Worm (Caenorhabditis elegans) whole organism, midembryonic: ENCODE measurements around the gene ZC262.7.

Source experiments
- T22C8.4 ChIP-seq: fragments of 200-800 bp; sonication (Bioruptor generic); IDR thresholded peaks from 2 replicates; pipeline ENCODE4 v1.3.6; 2022; ENCODE audit warnings: missing genetic modification characterization, missing compliant biosample characterization
- cog-1 ChIP-seq: sonication (generic microtip); optimal IDR thresholded peaks from 2 replicates; lab custom pipeline; 2016; ENCODE audit warnings: missing genetic modification characterization, missing compliant biosample characterization
- flt-1 ChIP-seq: fragments of 200-800 bp; sonication (Bioruptor generic); IDR thresholded peaks from 2 replicates; pipeline ENCODE4 v1.3.6; 2022; ENCODE audit warnings: missing genetic modification characterization, missing compliant biosample characterization
- klf-2 ChIP-seq: fragments of 200-800 bp; sonication (Bioruptor generic); conservative IDR thresholded peaks from 2 replicates; pipeline ENCODE4 v1.3.6; 2022; ENCODE audit warnings: missing genetic modification reagents, missing genetic modification characterization, missing compliant biosample characterization
- med-1 ChIP-seq: sonication (generic microtip); optimal IDR thresholded peaks from 2 replicates; lab custom pipeline; 2017; ENCODE audit warnings: missing genetic modification characterization, mild to moderate bottlenecking, missing compliant biosample characterization, antibody characterized with exemption, missing genetic modification reagents; ENCODE audit not compliant: insufficient read depth
- ref-1 ChIP-seq: fragments of 200-800 bp; sonication (Bioruptor generic); conservative IDR thresholded peaks from 2 replicates; pipeline ENCODE4 v1.3.6; 2022; ENCODE audit warnings: missing genetic modification reagents, missing genetic modification characterization, missing compliant biosample characterization
- tab-1 ChIP-seq: fragments of 200-800 bp; sonication (Bioruptor generic); IDR thresholded peaks from 2 replicates; pipeline ENCODE4 v1.3.6; 2022; ENCODE audit warnings: missing genetic modification characterization, missing compliant biosample characterization
- ztf-23 ChIP-seq: fragments of 200-800 bp; sonication (Bioruptor generic); IDR thresholded peaks from 2 replicates; pipeline ENCODE4 v1.3.6; 2022; ENCODE audit warnings: missing genetic modification reagents, missing genetic modification characterization, missing compliant biosample characterization
- ztf-29 ChIP-seq: fragments of 200-800 bp; sonication (Bioruptor generic); IDR thresholded peaks from 2 replicates; pipeline ENCODE4 v1.3.6; 2022; ENCODE audit warnings: missing genetic modification reagents, missing genetic modification characterization, missing compliant biosample characterization

Gene ZC262.7

DNA sequence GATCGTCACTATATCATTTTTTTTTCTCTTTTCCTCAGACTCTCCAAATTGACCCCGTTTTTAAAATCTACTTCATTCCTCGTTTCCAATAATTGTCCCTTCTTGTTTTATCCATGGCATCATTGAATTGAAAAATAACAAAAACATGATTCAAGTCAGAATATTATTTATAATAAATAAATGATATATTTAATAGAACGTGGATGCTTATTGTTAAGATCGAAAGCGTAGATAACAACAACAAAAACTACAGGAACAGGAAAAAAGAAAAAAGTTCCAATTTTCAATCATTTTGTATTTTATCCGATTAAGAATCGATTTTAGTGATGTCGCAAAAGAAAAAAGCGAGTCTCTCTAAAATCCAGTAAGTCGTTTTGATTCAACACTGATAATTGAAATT, 31.7 kb downstream of the ZC262.7 start, which contains the start of gene F10E9.2:
F10E9.2 (plus strand) TSS at position 301 of the 400 bp plus-strand sequence.
- TF ChIP-seq klf-2 = no peak
- TF ChIP-seq ztf-23 (GFP tag; lab: Robert Waterston, UW) = no peak
- TF ChIP-seq flt-1 (GFP tag; lab: Robert Waterston, UW) = no peak
- TF ChIP-seq cog-1 (tag; lab: Kevin White, UChicago) = no peak
- no peak for TF ChIP-seq ref-1 (GFP tag; lab: Robert Waterston, UW)
- no peak for TF ChIP-seq T22C8.4 (GFP tag; lab: Robert Waterston, UW)
- TF ChIP-seq tab-1 (GFP tag; lab: Robert Waterston, UW) = no peak
- TF ChIP-seq med-1 = no peak
- TF ChIP-seq ztf-29 (GFP tag; lab: Robert Waterston, UW) = no peak

DNA sequence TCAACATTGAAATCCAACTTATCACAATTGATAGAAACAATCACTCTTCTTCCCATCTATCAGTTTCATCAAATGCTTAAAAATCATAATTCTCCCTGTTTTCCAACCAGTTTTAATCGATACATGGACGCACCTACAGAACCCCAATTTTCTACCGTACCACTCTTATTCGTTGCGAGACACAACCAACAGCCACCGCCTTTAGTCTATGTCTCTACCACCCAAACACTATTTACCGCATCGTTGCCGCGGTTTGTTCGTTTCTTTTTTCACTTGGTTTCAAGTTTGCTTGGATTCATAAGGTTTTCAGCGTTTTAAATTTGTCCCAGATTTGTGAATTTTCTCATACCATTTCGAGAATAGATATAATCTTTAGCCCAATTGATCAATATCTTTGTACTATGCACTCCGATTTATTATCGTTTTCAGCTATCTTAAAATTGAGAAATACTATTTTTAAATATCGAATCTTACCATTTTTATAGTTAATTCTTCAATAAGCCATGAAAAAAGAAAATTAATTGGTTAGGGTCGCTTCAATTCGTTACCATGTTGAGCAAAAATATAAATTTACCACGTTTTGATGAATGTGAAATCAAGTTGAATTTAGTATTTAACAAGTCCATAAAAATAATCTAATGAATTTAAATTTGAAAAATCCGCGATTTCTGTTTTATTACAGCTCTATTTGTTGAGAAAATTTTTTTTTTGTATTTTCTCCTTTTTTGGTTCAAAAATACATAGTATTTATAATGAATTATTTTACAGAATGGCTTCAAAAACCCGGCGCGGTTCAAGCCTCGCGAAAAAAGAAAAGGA, 33.7 kb downstream of the ZC262.7 start, which contains the start of gene F10E9.3:
F10E9.3 (plus strand) TSS at position 769 of the 819 bp plus-strand sequence.
- TF ChIP-seq cog-1 (tag; lab: Kevin White, UChicago) = no peak
- no peak for TF ChIP-seq ref-1 (GFP tag; lab: Robert Waterston, UW)
- TF ChIP-seq tab-1 (GFP tag; lab: Robert Waterston, UW) = no peak
- TF ChIP-seq T22C8.4 (GFP tag; lab: Robert Waterston, UW) = no peak
- TF ChIP-seq klf-2 = no peak
- no peak for TF ChIP-seq ztf-29 (GFP tag; lab: Robert Waterston, UW)
- TF ChIP-seq flt-1 (GFP tag; lab: Robert Waterston, UW) = no peak
- TF ChIP-seq med-1 = no peak
- no peak for TF ChIP-seq ztf-23 (GFP tag; lab: Robert Waterston, UW)

DNA sequence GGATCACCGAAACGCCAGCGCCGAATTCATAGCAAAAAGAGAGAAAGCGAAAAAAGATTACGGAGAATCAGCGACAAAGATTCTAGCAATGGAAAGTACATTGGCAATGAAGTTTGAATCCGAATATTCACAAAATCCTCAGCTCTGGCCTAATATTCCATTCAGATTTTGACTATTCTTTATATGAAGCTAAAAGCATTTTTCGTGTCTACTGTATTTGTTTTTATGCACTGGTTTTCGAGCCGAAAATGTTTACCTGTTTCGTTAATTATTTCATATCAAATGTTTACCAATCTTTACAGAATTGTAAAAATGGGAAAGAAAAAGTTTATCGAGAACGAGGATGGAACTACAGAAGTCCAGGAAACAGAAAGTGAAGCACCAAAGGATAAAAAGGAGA, 35.9 kb downstream of the ZC262.7 start, which contains the start of gene F10E9.4:
F10E9.4 (plus strand) TSS at position 301 of the 400 bp plus-strand sequence.
- no peak for TF ChIP-seq med-1
- TF ChIP-seq ref-1 (GFP tag; lab: Robert Waterston, UW) = no peak
- TF ChIP-seq flt-1 (GFP tag; lab: Robert Waterston, UW) = no peak
- TF ChIP-seq klf-2 = no peak
- no peak for TF ChIP-seq cog-1 (tag; lab: Kevin White, UChicago)
- TF ChIP-seq T22C8.4 (GFP tag; lab: Robert Waterston, UW) = no peak
- TF ChIP-seq ztf-29 (GFP tag; lab: Robert Waterston, UW) = no peak
- no peak for TF ChIP-seq ztf-23 (GFP tag; lab: Robert Waterston, UW)
- no peak for TF ChIP-seq tab-1 (GFP tag; lab: Robert Waterston, UW)

DNA sequence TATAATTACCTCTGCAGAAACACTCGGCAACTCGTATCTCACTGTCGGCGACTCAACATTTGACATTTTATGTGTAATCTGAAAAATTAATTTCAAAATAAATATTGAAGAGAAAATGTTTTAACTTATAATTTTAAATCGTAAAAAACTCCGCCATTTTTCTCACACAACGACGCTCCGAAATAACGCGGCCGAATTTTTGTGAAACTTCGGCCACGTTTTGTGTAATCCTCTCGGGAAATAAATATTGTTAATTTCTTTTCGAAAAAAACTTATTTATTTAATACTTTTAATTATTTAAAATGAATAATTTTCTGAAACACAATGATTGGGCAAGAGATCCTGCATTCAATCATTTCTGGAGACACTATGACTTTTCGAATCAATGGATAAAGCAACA, 36.8 kb downstream of the ZC262.7 start, which contains the start of the genes F10E9.7 and F10E9.5:
F10E9.7 (minus strand) TSS at position 86 of the 400 bp plus-strand sequence.
F10E9.5 (plus strand) TSS at position 237 of the 400 bp plus-strand sequence.
- TF ChIP-seq flt-1 (GFP tag; lab: Robert Waterston, UW) (peak; percentile 71; the same call in 1 of the 2 replicates), ztf-29 (GFP tag; lab: Robert Waterston, UW) (no peak), klf-2 (0 out of 2 replicates have a peak, but pooled peaks have one; percentile 40), med-1 (no peak), ztf-23 (GFP tag; lab: Robert Waterston, UW) (peak; percentile 73; the same call in 1 of the 2 replicates), cog-1 (tag; lab: Kevin White, UChicago) (peak; percentile 40), ref-1 (GFP tag; lab: Robert Waterston, UW) (no peak), tab-1 (GFP tag; lab: Robert Waterston, UW) (no peak), T22C8.4 (GFP tag; lab: Robert Waterston, UW) (no peak)

DNA sequence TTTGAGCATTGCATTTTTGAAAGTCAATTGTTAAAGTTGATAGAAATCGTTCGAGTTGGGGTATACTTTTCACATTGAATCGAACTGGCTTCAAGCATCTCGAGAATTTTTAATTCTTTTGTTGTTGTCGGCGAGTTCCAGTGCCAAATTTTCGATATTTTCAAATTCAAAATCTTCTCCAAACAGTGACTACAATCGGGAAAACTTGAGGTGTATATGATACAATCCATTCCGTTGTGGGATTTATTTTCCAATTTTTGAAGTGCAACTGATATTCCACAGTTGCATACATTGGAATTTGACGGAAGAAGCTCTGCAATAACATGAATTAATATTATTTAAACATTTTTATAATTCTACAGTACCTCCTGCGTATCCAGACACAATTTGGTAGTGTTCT, 38.3 kb downstream of the ZC262.7 start:
- TF ChIP-seq tab-1 (GFP tag; lab: Robert Waterston, UW) (no peak), T22C8.4 (GFP tag; lab: Robert Waterston, UW) (no peak), ref-1 (GFP tag; lab: Robert Waterston, UW) (no peak), flt-1 (GFP tag; lab: Robert Waterston, UW) (no peak), med-1 (no peak), ztf-23 (GFP tag; lab: Robert Waterston, UW) (no peak), cog-1 (tag; lab: Kevin White, UChicago) (no peak), klf-2 (no peak), ztf-29 (GFP tag; lab: Robert Waterston, UW) (no peak)

DNA sequence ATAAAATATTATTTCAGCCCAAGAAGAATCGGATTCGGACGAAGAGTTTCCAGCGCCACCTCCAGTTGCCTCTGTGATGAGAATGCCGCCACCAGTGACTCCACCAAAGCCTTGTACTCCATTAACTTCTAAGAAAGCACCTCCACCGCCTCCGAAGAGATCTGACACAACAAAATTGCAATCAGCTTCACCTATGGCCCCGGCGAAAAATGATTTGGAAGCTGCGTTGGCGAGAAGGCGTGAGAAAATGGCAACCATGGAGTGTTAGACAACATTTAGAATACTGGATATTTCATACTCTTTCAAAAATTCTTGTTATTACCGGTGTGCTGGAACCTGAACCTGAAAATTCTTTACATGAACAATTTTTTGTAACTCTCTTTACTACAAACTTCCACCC, 38.8 kb downstream of the ZC262.7 start:
- TF ChIP-seq ref-1 (GFP tag; lab: Robert Waterston, UW) = no peak
- no peak for TF ChIP-seq T22C8.4 (GFP tag; lab: Robert Waterston, UW)
- TF ChIP-seq ztf-29 (GFP tag; lab: Robert Waterston, UW) = no peak
- TF ChIP-seq cog-1 (tag; lab: Kevin White, UChicago) = no peak
- no peak for TF ChIP-seq flt-1 (GFP tag; lab: Robert Waterston, UW)
- TF ChIP-seq klf-2 = no peak
- no peak for TF ChIP-seq med-1
- no peak for TF ChIP-seq tab-1 (GFP tag; lab: Robert Waterston, UW)
- no peak for TF ChIP-seq ztf-23 (GFP tag; lab: Robert Waterston, UW)

DNA sequence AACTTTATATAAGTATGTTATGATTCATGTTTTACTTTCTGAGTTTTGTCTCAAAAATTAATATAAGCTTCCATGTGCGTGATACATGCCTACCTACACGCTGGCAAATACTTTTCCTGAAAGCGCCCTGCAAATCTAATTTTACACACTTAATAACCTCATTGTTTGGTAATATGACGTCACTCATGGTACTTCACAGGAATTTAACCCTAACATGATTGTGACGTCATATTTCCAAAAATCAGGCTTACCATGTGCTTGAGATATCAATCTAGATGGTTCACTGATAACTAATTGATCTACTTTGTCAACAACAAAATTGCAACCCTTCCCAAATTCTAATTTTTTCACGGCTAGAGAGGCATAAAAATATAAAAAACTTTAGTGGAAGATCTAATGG, 40.7 kb downstream of the ZC262.7 start:
- TF ChIP-seq tab-1 (GFP tag; lab: Robert Waterston, UW) = no peak
- no peak for TF ChIP-seq flt-1 (GFP tag; lab: Robert Waterston, UW)
- TF ChIP-seq T22C8.4 (GFP tag; lab: Robert Waterston, UW) = no peak

DNA sequence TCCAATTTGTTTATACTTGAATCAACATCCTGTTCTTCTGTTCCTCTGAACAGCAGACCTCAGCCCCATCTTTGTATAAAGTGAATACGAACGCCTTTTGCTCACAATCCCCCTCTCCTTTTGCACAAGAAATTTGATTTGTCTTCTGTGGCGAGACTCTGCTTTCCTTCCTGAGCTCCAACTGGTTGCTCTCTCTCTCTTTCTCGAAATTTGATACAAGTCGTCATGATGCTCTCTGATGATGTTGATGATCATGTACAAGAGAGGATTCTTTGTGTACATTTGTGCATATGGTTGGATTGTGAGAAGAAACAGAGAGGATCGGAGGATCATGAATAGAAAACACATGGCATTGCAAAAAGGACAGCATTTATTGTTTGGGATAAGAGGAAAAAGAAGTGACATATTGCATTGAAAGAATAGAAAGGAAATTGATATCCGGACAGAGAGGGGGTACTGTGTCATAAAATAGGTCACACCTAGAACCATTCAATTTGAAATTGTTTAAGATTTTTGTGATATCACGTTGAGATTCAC, 43.2 kb downstream of the ZC262.7 start:
- TF ChIP-seq cog-1 (tag; lab: Kevin White, UChicago) (no peak), T22C8.4 (GFP tag; lab: Robert Waterston, UW) (no peak), flt-1 (GFP tag; lab: Robert Waterston, UW) (0 out of 2 replicates have a peak, but pooled peaks have one; percentile 15), ztf-29 (GFP tag; lab: Robert Waterston, UW) (no peak), tab-1 (GFP tag; lab: Robert Waterston, UW) (no peak), ztf-23 (GFP tag; lab: Robert Waterston, UW) (no peak)

DNA sequence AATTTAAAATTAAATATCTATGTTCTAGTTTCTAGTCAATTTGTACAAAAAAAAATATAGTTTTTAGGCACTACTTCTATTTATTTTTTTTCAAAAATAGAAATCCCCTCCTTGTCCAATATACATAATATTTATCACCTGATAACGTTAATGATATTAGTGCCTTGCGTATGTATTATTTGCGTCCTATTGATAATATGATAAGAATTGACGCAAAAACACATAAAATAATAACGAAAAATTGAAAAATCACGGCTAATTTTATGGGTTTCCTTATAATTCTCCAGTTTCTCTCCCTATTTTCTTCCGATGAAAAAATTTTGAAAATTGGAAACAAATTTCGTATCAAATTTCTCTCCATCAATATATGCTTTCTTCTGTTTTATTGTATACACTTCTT, 44.4 kb downstream of the ZC262.7 start:
- TF ChIP-seq ztf-29 (GFP tag; lab: Robert Waterston, UW) = no peak
- no peak for TF ChIP-seq tab-1 (GFP tag; lab: Robert Waterston, UW)
- no peak for TF ChIP-seq med-1
- no peak for TF ChIP-seq klf-2
- no peak for TF ChIP-seq ref-1 (GFP tag; lab: Robert Waterston, UW)
